Worm (Caenorhabditis elegans) whole organism, L1 larva: ENCODE results near the gene F42H10.3.

Experiments
- C04F5.9 ChIP-seq: sonication (generic microtip); optimal IDR thresholded peaks from 2 replicates; lab custom pipeline; 2016; ENCODE audit warnings: missing genetic modification characterization, missing compliant biosample characterization
- F16B12.6 ChIP-seq: fragments of 150-350 bp; optimal IDR thresholded peaks from 2 replicates; lab custom pipeline; 2014; ENCODE audit warnings: missing biosample characterization, missing genetic modification characterization
- aha-1 ChIP-seq: fragments of 150-350 bp; optimal IDR thresholded peaks from 2 replicates; lab custom pipeline; 2014; ENCODE audit warnings: missing biosample characterization, missing genetic modification characterization
- aly-2 ChIP-seq: fragments of 150-350 bp; optimal IDR thresholded peaks from 2 replicates; lab custom pipeline; 2014; ENCODE audit warnings: missing biosample characterization, missing genetic modification characterization
- ama-1 ChIP-seq: fragments of 150-350 bp; optimal IDR thresholded peaks from 2 replicates; lab custom pipeline; 2014
- blmp-1 ChIP-seq: fragments of 150-350 bp; optimal IDR thresholded peaks from 2 replicates; lab custom pipeline; 2014; ENCODE audit warnings: missing biosample characterization, missing genetic modification characterization
- ceh-8 ChIP-seq: fragments of 200-800 bp; sonication (Bioruptor generic); optimal IDR thresholded peaks from 2 replicates; lab custom pipeline; 2018; ENCODE audit warnings: mild to moderate bottlenecking, missing genetic modification characterization, moderate library complexity, missing compliant biosample characterization
- ceh-88 ChIP-seq: fragments of 200-800 bp; sonication (Bioruptor generic); IDR thresholded peaks from 2 replicates; pipeline ENCODE4 v1.3.6; 2022; ENCODE audit warnings: missing genetic modification characterization, missing compliant biosample characterization
- ces-1 ChIP-seq: fragments of 150-350 bp; optimal IDR thresholded peaks from 2 replicates; lab custom pipeline; 2014; ENCODE audit warnings: missing biosample characterization, missing genetic modification reagents, missing genetic modification characterization
- dpl-1 ChIP-seq, 3 experiments: fragments of 150-350 bp in 2 of 3; sonication (generic microtip) in 1 of 3; optimal IDR thresholded peaks; 2 replicates each; lab custom pipeline; 2014 to 2017; ENCODE audit warnings: missing biosample characterization in 3 of 3, missing genetic modification characterization in 3 of 3, missing genetic modification reagents in 3 of 3
- efl-1 ChIP-seq, 4 experiments: fragments of 150-350 bp; optimal IDR thresholded peaks in 3 of 4; peaks in 1 of 4; 1 replicate in 1 of 4; 2 replicates in 3 of 4; lab custom pipeline; 2014; ENCODE audit warnings: missing biosample characterization in 2 of 4, missing genetic modification characterization in 2 of 4, missing genetic modification reagents in 2 of 4
- efl-3 ChIP-seq: fragments of 200-800 bp; sonication (Bioruptor generic); optimal IDR thresholded peaks from 2 replicates; lab custom pipeline; 2018; ENCODE audit warnings: mild to moderate bottlenecking, missing genetic modification characterization, missing compliant biosample characterization
- egl-13 ChIP-seq: sonication (generic microtip); optimal IDR thresholded peaks from 2 replicates; lab custom pipeline; 2016; ENCODE audit warnings: missing genotype, missing genetic modification reagents, missing genetic modification characterization, missing compliant biosample characterization
- elt-2 ChIP-seq: sonication (generic microtip); optimal IDR thresholded peaks from 2 replicates; lab custom pipeline; 2016; ENCODE audit warnings: missing genetic modification characterization, mild to moderate bottlenecking, inconsistent platforms, missing compliant biosample characterization, missing genetic modification reagents
- elt-3 ChIP-seq, 6 experiments: fragments of 150-350 bp in 1 of 6; sonication (generic microtip); optimal IDR thresholded peaks; 2 replicates each; lab custom pipeline; 2017 to 2018; ENCODE audit warnings: missing biosample characterization in 6 of 6, missing genetic modification characterization in 6 of 6, inconsistent platforms in 1 of 6
- fkh-10 ChIP-seq: sonication (generic microtip); optimal IDR thresholded peaks from 2 replicates; lab custom pipeline; 2017; ENCODE audit warnings: missing biosample characterization, missing genetic modification reagents, missing genetic modification characterization
- fkh-4 ChIP-seq: sonication (generic microtip); optimal IDR thresholded peaks from 2 replicates; lab custom pipeline; 2016; ENCODE audit warnings: missing compliant biosample characterization, missing genetic modification characterization, borderline replicate concordance
- fkh-8 ChIP-seq: sonication (generic microtip); optimal IDR thresholded peaks from 2 replicates; lab custom pipeline; 2016; ENCODE audit warnings: mild to moderate bottlenecking, missing genetic modification characterization, missing compliant biosample characterization
- fos-1 ChIP-seq: fragments of 150-350 bp; optimal IDR thresholded peaks from 2 replicates; lab custom pipeline; 2014; ENCODE audit warnings: missing biosample characterization, missing genetic modification characterization
- hpl-2 ChIP-seq: fragments of 150-350 bp; optimal IDR thresholded peaks from 2 replicates; lab custom pipeline; 2014; ENCODE audit warnings: missing biosample characterization, missing genetic modification reagents, missing genetic modification characterization
- lin-15B ChIP-seq: fragments of 150-350 bp; sonication (generic microtip); optimal IDR thresholded peaks from 3 replicates; lab custom pipeline; 2014; ENCODE audit warnings: missing biosample characterization, missing genetic modification characterization
- lin-39 ChIP-seq: fragments of 150-350 bp; optimal IDR thresholded peaks from 2 replicates; lab custom pipeline; 2014; ENCODE audit warnings: missing biosample characterization, missing genetic modification reagents, missing genetic modification characterization
- mab-9 ChIP-seq: fragments of 200-800 bp; sonication (Bioruptor generic); IDR thresholded peaks from 2 replicates; pipeline ENCODE4 v1.3.6; 2022; ENCODE audit warnings: missing genetic modification reagents, missing genetic modification characterization, missing compliant biosample characterization
- mdl-1 ChIP-seq, 2 experiments: fragments of 150-350 bp; optimal IDR thresholded peaks; 2 replicates each; lab custom pipeline; 2014 to 2017; ENCODE audit warnings: missing biosample characterization in 2 of 2, missing genetic modification characterization in 2 of 2, inconsistent platforms in 1 of 2
- nhr-11 ChIP-seq: fragments of 150-350 bp; optimal IDR thresholded peaks from 2 replicates; lab custom pipeline; 2014; ENCODE audit warnings: missing biosample characterization, missing genetic modification characterization
- nhr-19 ChIP-seq: fragments of 200-800 bp; sonication (Bioruptor generic); conservative IDR thresholded peaks from 2 replicates; pipeline ENCODE4 v1.3.6; 2022; ENCODE audit warnings: missing genetic modification characterization, missing compliant biosample characterization
- nhr-20 ChIP-seq: sonication (generic microtip); optimal IDR thresholded peaks from 2 replicates; lab custom pipeline; 2016; ENCODE audit warnings: mild to moderate bottlenecking, missing genetic modification characterization, missing compliant biosample characterization
- nhr-71 ChIP-seq: sonication (generic microtip); optimal IDR thresholded peaks from 2 replicates; lab custom pipeline; 2016; ENCODE audit warnings: mild to moderate bottlenecking, missing genetic modification characterization, moderate library complexity, missing compliant biosample characterization
- nhr-76 ChIP-seq: sonication (generic microtip); optimal IDR thresholded peaks from 2 replicates; lab custom pipeline; 2017; ENCODE audit warnings: missing biosample characterization, missing genetic modification characterization
- nhr-77 ChIP-seq: fragments of 150-350 bp; optimal IDR thresholded peaks from 2 replicates; lab custom pipeline; 2014; ENCODE audit warnings: missing biosample characterization, missing genetic modification characterization
- pag-3 ChIP-seq: sonication (generic microtip); optimal IDR thresholded peaks from 2 replicates; lab custom pipeline; 2017; ENCODE audit warnings: missing genetic modification characterization, mild to moderate bottlenecking, missing compliant biosample characterization, antibody characterized with exemption, borderline replicate concordance; ENCODE audit not compliant: insufficient read depth
- snpc-4 ChIP-seq: fragments of 150-350 bp; optimal IDR thresholded peaks from 2 replicates; lab custom pipeline; 2014; ENCODE audit warnings: missing biosample characterization, missing genetic modification characterization
- snu-23 ChIP-seq: sonication (generic microtip); optimal IDR thresholded peaks from 2 replicates; lab custom pipeline; 2016; ENCODE audit warnings: missing genetic modification characterization, missing compliant biosample characterization
- sup-37 ChIP-seq: fragments of 200-800 bp; sonication (Bioruptor generic); optimal IDR thresholded peaks from 2 replicates; lab custom pipeline; 2018; ENCODE audit warnings: mild to moderate bottlenecking, missing genetic modification characterization, missing compliant biosample characterization
- tbx-2 ChIP-seq: sonication (generic microtip); optimal IDR thresholded peaks from 2 replicates; lab custom pipeline; 2016; ENCODE audit warnings: missing genetic modification characterization, missing compliant biosample characterization
- tlp-1 ChIP-seq: fragments of 150-350 bp; optimal IDR thresholded peaks from 2 replicates; lab custom pipeline; 2014; ENCODE audit warnings: missing biosample characterization, missing genetic modification characterization
- unc-130 ChIP-seq: fragments of 150-350 bp; optimal IDR thresholded peaks from 2 replicates; lab custom pipeline; 2017; ENCODE audit warnings: missing biosample characterization, missing genetic modification characterization, inconsistent platforms
- unc-62 ChIP-seq: fragments of 150-350 bp; optimal IDR thresholded peaks from 2 replicates; lab custom pipeline; 2014; ENCODE audit warnings: missing biosample characterization, missing genetic modification reagents, missing genetic modification characterization
- vab-15 ChIP-seq: sonication (generic microtip); optimal IDR thresholded peaks from 2 replicates; lab custom pipeline; 2017; ENCODE audit warnings: missing genotype, mild to moderate bottlenecking, missing genetic modification characterization, missing compliant biosample characterization
- xbp-1 ChIP-seq: sonication (generic microtip); optimal IDR thresholded peaks from 2 replicates; lab custom pipeline; 2016; ENCODE audit warnings: missing genetic modification characterization, missing compliant biosample characterization
- ztf-4 ChIP-seq: fragments of 150-350 bp; optimal IDR thresholded peaks from 2 replicates; lab custom pipeline; 2014; ENCODE audit warnings: missing biosample characterization, missing genetic modification characterization

The F42H10.3 gene

DNA sequence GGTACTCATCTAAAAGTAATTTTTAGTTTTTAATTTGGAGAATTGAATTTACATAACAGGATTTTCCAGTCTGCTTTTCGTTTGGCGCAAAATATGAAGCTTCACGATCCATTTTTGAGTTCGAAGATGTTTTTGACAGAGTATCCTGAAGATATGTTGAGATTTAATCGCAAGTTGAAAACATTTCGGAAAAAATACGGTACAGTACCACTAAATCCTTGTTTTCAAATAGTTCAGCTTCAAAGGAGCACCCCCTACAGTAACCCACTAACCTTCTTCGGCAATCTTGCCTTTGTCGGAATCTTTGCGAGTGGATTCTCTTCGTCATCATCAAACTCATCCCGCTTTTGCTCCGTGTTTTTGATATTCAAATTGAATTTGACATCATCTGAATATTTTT lies 35.0 kb downstream of the F42H10.3 start:
- TF ChIP-seq ama-1 (lab: Kevin White, UChicago) (no peak), efl-1 (optimal IDR thresholded peaks at IDR 0.05; lab: Kevin White, UChicago) (no peak), efl-1 (GFP tag; optimal IDR thresholded peaks at IDR 0.05 in 1 of 2; lab: Kevin White, UChicago) (peak in 1 of 2 experiments; percentile 44), aly-2 (tag; lab: Kevin White, UChicago) (peak; percentile 34)

DNA sequence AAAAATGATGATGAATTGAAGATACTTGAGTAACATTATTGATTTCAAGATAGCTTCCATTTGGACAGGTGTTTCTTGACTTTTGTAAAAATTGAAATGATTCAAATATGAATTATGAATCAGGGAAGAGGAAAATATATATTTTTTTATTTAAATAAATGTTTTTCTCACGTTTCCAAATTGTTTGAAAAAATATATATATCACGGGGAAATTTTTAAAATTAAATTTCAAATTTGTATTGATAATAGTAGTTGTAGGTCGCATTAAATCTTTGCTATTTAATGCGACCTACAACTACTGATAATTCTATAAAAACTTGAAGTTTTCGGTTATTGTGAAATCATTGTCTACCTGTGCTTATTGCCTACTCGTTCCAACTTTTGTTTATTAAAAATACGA lies 35.9 kb downstream of the F42H10.3 start, which contains the start of gene ZC21.8:
Gene ZC21.8, minus strand, starts transcription at position 101 of the 400 bp plus-strand sequence.
- TF ChIP-seq tlp-1 (no peak), efl-3 (no peak), unc-130 (no peak), F16B12.6 (no peak), ama-1 (lab: Kevin White, UChicago) (no peak), ces-1 (GFP tag; lab: Kevin White, UChicago) (no peak), pag-3 (tag; lab: Kevin White, UChicago) (no peak), nhr-71 (tag; lab: Kevin White, UChicago) (no peak), sup-37 (no peak)

DNA sequence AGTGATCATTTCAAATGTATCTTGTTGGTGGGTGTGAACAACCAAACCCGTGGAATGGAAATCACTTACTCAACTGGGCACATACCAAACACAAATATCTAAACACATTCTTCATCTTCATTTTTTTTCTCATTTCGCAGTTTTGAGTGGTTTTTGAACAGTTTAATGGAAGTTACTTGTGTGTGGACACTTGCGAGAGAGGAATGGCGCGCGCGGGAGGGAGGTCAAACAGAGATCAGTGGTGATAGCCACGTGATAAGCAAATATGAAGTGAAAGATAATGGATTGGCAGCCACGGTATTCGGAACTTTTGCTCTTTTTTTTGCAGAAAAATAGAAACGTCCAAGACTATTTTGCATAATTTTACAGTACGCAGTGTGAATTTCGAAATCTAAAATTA lies 36.6 kb downstream of the F42H10.3 start:
- TF ChIP-seq lin-39 (tag; lab: Kevin White, UChicago) (no peak), nhr-11 (tag; lab: Kevin White, UChicago) (no peak), hpl-2 (GFP tag; lab: Kevin White, UChicago) (no peak), unc-62 (GFP tag; lab: Kevin White, UChicago) (no peak), mdl-1 (tag; optimal IDR thresholded peaks at IDR 0.05; lab: Kevin White, UChicago) (peak in 1 of 2 experiments; percentile 2), aha-1 (tag; lab: Kevin White, UChicago) (no peak), nhr-20 (tag; lab: Kevin White, UChicago) (no peak), fos-1 (tag; lab: Kevin White, UChicago) (no peak), ztf-4 (tag; lab: Kevin White, UChicago) (no peak), tbx-2 (tag; lab: Kevin White, UChicago) (peak; percentile 52), fkh-4 (no peak), nhr-19 (GFP tag; lab: Robert Waterston, UW) (no peak), nhr-71 (tag; lab: Kevin White, UChicago) (peak; percentile 11), efl-1 (optimal IDR thresholded peaks at IDR 0.05; lab: Kevin White, UChicago) (no peak), efl-1 (GFP tag; optimal IDR thresholded peaks at IDR 0.05 in 1 of 2; lab: Kevin White, UChicago) (peak in 1 of 2 experiments; percentile 82), xbp-1 (tag; lab: Kevin White, UChicago) (no peak), nhr-77 (peak; percentile 54)

DNA sequence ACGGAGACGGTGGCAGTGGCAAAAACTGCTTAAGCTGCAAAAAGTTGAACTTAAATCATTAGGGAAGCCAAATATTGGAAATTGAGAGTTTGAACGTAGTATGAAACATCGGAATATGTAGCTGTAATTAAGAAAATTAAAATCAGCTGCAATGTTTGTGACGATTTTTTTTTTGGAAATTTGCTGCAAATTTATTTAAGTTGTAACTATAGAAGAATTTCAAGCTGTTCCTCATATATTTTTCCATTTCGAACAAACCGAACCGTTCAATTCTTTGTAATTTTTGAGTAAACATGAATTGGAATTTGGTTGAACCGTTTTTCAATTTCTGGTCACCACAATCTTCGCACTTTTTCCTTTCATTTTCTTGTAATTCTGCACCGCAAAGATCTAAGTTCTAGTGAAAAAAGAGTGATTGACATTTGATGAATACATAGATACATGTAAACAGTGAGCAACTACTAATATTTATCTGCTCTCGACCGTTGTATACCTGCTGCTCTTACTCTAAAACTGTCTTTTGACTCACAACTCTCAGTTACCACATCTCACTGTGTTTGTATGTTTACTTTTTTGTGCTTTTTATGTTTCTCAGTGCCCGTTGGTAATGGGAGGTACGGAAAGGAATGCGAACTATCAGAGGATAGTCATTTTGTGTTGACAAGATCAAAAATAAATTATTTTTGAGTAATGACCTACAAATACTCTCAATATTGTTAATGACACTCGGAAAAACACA lies 37.9 kb downstream of the F42H10.3 start:
- TF ChIP-seq hpl-2 (GFP tag; lab: Kevin White, UChicago) (no peak), fkh-4 (no peak), snpc-4 (no peak), dpl-1 (GFP tag; optimal IDR thresholded peaks at IDR 0.05; lab: Kevin White, UChicago) (no peak), lin-15B (no peak), vab-15 (tag; lab: Kevin White, UChicago) (no peak)

DNA sequence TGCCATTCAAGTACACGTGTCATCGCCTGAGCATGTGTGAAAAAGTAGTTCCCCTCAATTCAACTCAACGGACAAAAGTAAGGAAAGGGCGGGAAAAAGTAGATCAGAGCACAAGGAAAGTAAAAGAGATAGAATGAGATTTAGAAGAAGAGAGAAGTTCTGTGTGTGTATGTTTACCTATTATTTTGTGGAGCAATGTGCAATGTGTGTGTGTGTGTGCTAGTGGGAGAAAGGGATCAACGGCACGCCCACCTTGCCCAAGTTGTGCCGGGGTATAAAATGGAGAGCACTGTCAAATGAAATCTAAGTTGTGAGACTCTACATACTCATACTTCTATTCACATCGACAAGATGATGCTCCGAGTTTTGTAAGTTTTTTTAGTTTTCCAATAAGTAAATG lies 40.8 kb downstream of the F42H10.3 start, which contains the start of gene idpp-15:
Gene idpp-15, plus strand, starts transcription at position 301 of the 400 bp plus-strand sequence.
- no peak for TF ChIP-seq mab-9 (GFP tag; lab: Robert Waterston, UW)
- TF ChIP-seq pag-3 (tag; lab: Kevin White, UChicago): no peak
- no peak for TF ChIP-seq fkh-8 (tag; lab: Kevin White, UChicago)
- no peak for TF ChIP-seq ceh-88 (GFP tag; lab: Robert Waterston, UW)
- no peak for TF ChIP-seq fkh-10 (GFP tag; lab: Kevin White, UChicago)
- TF ChIP-seq ceh-8 (GFP tag; lab: Kevin White, UChicago): no peak
- TF ChIP-seq blmp-1 (tag; lab: Kevin White, UChicago): no peak
- no peak for TF ChIP-seq elt-3 (tag; optimal IDR thresholded peaks at IDR 0.05; lab: Kevin White, UChicago)
- TF ChIP-seq egl-13 (tag; lab: Kevin White, UChicago): no peak
- TF ChIP-seq mdl-1 (tag; optimal IDR thresholded peaks at IDR 0.05; lab: Kevin White, UChicago): no peak
- no peak for TF ChIP-seq hpl-2 (GFP tag; lab: Kevin White, UChicago)
- TF ChIP-seq unc-130: no peak
- TF ChIP-seq nhr-76 (tag; lab: Kevin White, UChicago): no peak
- no peak for TF ChIP-seq snu-23
- TF ChIP-seq sup-37: no peak
- no peak for TF ChIP-seq elt-2 (tag; lab: Kevin White, UChicago)
- no peak for TF ChIP-seq nhr-19 (GFP tag; lab: Robert Waterston, UW)
- no peak for TF ChIP-seq C04F5.9 (tag; lab: Kevin White, UChicago)
- TF ChIP-seq aly-2 (tag; lab: Kevin White, UChicago): no peak
- TF ChIP-seq, all 84 proteins: peak for 0
